Worm (Caenorhabditis elegans): ENCODE results near the gene lips-10.

- TF ChIP-seq cnd-1 (tag; optimal IDR thresholded peaks at IDR 0.05) (no peak), nhr-76 (tag; optimal IDR thresholded peaks at IDR 0.05) (no peak), nhr-12 (tag; optimal IDR thresholded peaks at IDR 0.05) (no peak), ceh-83 (GFP tag; optimal IDR thresholded peaks at IDR 0.05) (no peak), drap-1 (GFP tag; optimal IDR thresholded peaks at IDR 0.05) (no peak), unc-62 (GFP tag; optimal IDR thresholded peaks at IDR 0.05) (no peak), snpc-4 (tag; optimal IDR thresholded peaks at IDR 0.05) (no peak), nhr-237 (tag; optimal IDR thresholded peaks at IDR 0.05) (no peak), ztf-11 (tag; optimal IDR thresholded peaks at IDR 0.05) (no peak), pha-4 (tag; optimal IDR thresholded peaks at IDR 0.05) (no peak), mab-5 (tag; optimal IDR thresholded peaks at IDR 0.05) (no peak), elt-1 (tag; optimal IDR thresholded peaks at IDR 0.05; ENCODE audit: borderline replicate concordance, insufficient read depth) (no peak)
Measured at ce11 chrII:8390751-8391150, 48.2 kb upstream of the lips-10 start, which contains the start of gene F49E12.10.
